Fruit fly (Drosophila melanogaster): ENCODE measurements around the gene Ptip.

Gene Ptip

dm6 chr3L:14050944-14051548, 22.1 kb upstream of the Ptip start, which contains the start of gene CG6833 (continued):
- peak; percentile 69 for TF ChIP-seq shn (GFP tag; optimal IDR thresholded peaks at IDR 0.05)
- peak; percentile 68 for TF ChIP-seq CG17361 (GFP tag; IDR thresholded peaks at IDR 0.05)
- TF ChIP-seq Hand (GFP tag; optimal IDR thresholded peaks at IDR 0.05): no peak
- no peak for TF ChIP-seq disco-r (GFP tag; optimal IDR thresholded peaks at IDR 0.05)
- TF ChIP-seq z (GFP tag; IDR thresholded peaks at IDR 0.05): no peak
- TF ChIP-seq CG4854 (GFP tag; optimal IDR thresholded peaks at IDR 0.05): peak; percentile 60
- TF ChIP-seq CG9797 (GFP tag; optimal IDR thresholded peaks at IDR 0.05): peak; percentile 87
- TF ChIP-seq CG15479 (GFP tag; optimal IDR thresholded peaks at IDR 0.05): no peak
- TF ChIP-seq luna (GFP tag; optimal IDR thresholded peaks at IDR 0.05): peak; percentile 57
- no peak for TF ChIP-seq CG12219 (GFP tag; optimal IDR thresholded peaks at IDR 0.05)
- peak; percentile 93 for TF ChIP-seq Rfx (GFP tag; IDR thresholded peaks at IDR 0.05)
- TF ChIP-seq Dip2 (GFP tag; IDR thresholded peaks at IDR 0.05): no peak
- no peak for TF ChIP-seq trh (GFP tag; optimal IDR thresholded peaks at IDR 0.05)
- peak; percentile 84 for TF ChIP-seq CG14441 (GFP tag; IDR thresholded peaks at IDR 0.05)
- peak; percentile 64 for TF ChIP-seq dm (GFP tag; optimal IDR thresholded peaks at IDR 0.05)
- TF ChIP-seq CG18262 (tag; optimal IDR thresholded peaks at IDR 0.05): peak; percentile 57
- peak; percentile 38 for TF ChIP-seq CG12744 (GFP tag; optimal IDR thresholded peaks at IDR 0.05)
- TF ChIP-seq CG13296 (GFP tag; optimal IDR thresholded peaks at IDR 0.05): peak; percentile 41
- TF ChIP-seq CG15696 (tag; optimal IDR thresholded peaks at IDR 0.05): peak; percentile 66
- no peak for TF ChIP-seq CG3838 (GFP tag; optimal IDR thresholded peaks at IDR 0.05)
- no peak for TF ChIP-seq dimm (GFP tag; IDR thresholded peaks at IDR 0.05)
- no peak for TF ChIP-seq CG7963 (GFP tag; IDR thresholded peaks at IDR 0.05; ENCODE audit: partially characterized antibody)
- no peak for TF ChIP-seq CG11723 (GFP tag; optimal IDR thresholded peaks at IDR 0.05)
- no peak for TF ChIP-seq crc (GFP tag; optimal IDR thresholded peaks at IDR 0.05)
- no peak for TF ChIP-seq CG10431 (GFP tag; optimal IDR thresholded peaks at IDR 0.05)
- TF ChIP-seq CG14860 (GFP tag; IDR thresholded peaks at IDR 0.05; ENCODE audit: partially characterized antibody): no peak
- TF ChIP-seq CG17186 (GFP tag; optimal IDR thresholded peaks at IDR 0.05): peak; percentile 46
- TF ChIP-seq knrl (GFP tag; IDR thresholded peaks at IDR 0.05; ENCODE audit: partially characterized antibody): no peak
- peak; percentile 25 for TF ChIP-seq CG17912 (GFP tag; optimal IDR thresholded peaks at IDR 0.05)
- TF ChIP-seq tna (GFP tag; IDR thresholded peaks at IDR 0.05; ENCODE audit: partially characterized antibody): no peak
- no peak for TF ChIP-seq sc (optimal IDR thresholded peaks at IDR 0.05)
- no peak for TF ChIP-seq sc (GFP tag; optimal IDR thresholded peaks at IDR 0.05)
- TF ChIP-seq dati (GFP tag; IDR thresholded peaks at IDR 0.05): peak; percentile 62; the same call in 1 of the 2 replicates
- peak; percentile 85 for TF ChIP-seq Ptx1 (GFP tag; IDR thresholded peaks at IDR 0.05)
- no peak for TF ChIP-seq sna (GFP tag; IDR thresholded peaks at IDR 0.05; ENCODE audit: partially characterized antibody)
- peak; percentile 84 for TF ChIP-seq mam (GFP tag; optimal IDR thresholded peaks at IDR 0.05)
- peak; percentile 85 for TF ChIP-seq zfh2 (GFP tag; optimal IDR thresholded peaks at IDR 0.05)
- peak; percentile 89 for TF ChIP-seq HmgD (GFP tag; optimal IDR thresholded peaks at IDR 0.05)
- TF ChIP-seq CG17568 (GFP tag; optimal IDR thresholded peaks at IDR 0.05): no peak
- no peak for TF ChIP-seq CG14965 (GFP tag; optimal IDR thresholded peaks at IDR 0.05; ENCODE audit: borderline replicate concordance)
- peak; percentile 61 for TF ChIP-seq MTF-1 (GFP tag; optimal IDR thresholded peaks at IDR 0.05; ENCODE audit: borderline replicate concordance)
- TF ChIP-seq da (GFP tag; optimal IDR thresholded peaks at IDR 0.05): peak; percentile 6
- peak; percentile 69 for TF ChIP-seq CG2678 (tag; optimal IDR thresholded peaks at IDR 0.05)
- peak; percentile 61; the same call in 1 of the 2 replicates for TF ChIP-seq ara (GFP tag; IDR thresholded peaks at IDR 0.05)
- peak in 1 of 2 experiments; percentile 9 for TF ChIP-seq crp (GFP tag; optimal IDR thresholded peaks at IDR 0.05)
- TF ChIP-seq Gsc (GFP tag; IDR thresholded peaks at IDR 0.05): no peak
- TF ChIP-seq C15 (GFP tag; IDR thresholded peaks at IDR 0.05): no peak
- TF ChIP-seq pnt (GFP tag; optimal IDR thresholded peaks at IDR 0.05): peak; percentile 75
- peak; percentile 49 for TF ChIP-seq ems (GFP tag; optimal IDR thresholded peaks at IDR 0.05)
- TF ChIP-seq CG30431 (GFP tag; optimal IDR thresholded peaks at IDR 0.05): peak; percentile 64
